Worm (Caenorhabditis elegans): Measurements from ENCODE around the gene F20B6.6.
A peak's percentile ranks its signal among the peaks of the same experiment; 100 is the strongest.
"Not testable (repeated sequence)": the region's sequence is repeated elsewhere in the genome, so short reads cannot be mapped to it uniquely, and the experiment has no call there.

The F20B6.6 gene

DNA sequence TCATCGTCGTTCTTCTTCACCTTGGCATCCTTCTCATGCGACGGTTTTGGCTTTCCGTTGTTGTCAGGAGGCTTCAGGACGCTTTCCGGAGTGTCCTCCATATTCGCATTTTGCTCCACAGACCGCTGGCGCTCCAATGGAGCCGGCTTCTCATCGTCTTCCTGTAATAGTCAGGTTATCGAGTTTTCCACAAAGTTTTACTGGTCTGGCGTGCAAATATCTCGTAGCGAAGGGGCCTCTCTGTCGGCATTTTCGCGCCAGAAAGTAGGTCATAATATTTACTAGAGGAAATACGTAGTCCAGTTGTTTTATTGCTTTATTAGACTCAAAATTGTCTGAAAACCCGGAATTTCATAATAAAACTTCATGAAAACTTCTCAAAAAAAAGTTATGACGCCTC, at the start of gene F20B6.6:
Gene F20B6.6 (minus strand): TSS at position 101 of the 400 bp plus-strand sequence.
- TF ChIP-seq ceh-9, ceh-30, lim-6 (tag; optimal IDR thresholded peaks at IDR 0.05): not testable (repeated sequence)

DNA sequence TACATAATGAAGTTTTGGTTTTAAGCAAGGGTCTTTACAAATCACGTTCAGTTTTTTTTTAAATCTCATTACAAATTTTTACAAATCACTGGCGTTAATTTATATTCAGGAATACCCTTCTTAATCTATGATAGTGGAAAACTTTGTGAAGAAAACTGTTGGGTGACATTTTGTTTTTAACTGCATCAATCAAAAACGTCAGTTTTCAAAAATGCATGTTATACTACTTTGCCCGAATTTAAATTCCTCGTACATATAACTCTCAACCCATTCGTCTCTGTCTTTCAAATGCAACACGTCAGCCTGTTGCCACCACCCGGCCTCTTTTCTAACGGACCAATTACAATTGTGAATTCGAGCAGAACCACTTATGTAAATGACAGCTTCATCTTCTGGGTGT, 46.9 kb upstream of the F20B6.6 start, which contains the start of gene hlh-13:
Gene hlh-13 (plus strand): TSS at position 301 of the 400 bp plus-strand sequence.
- TF ChIP-seq fkh-10 (GFP tag; optimal IDR thresholded peaks at IDR 0.05) (no peak), zip-5 (tag; optimal IDR thresholded peaks at IDR 0.05) (no peak), hlh-13 (GFP tag; optimal IDR thresholded peaks at IDR 0.05) (no peak), unc-42 (tag; optimal IDR thresholded peaks at IDR 0.05) (no peak), pqm-1 (tag; optimal IDR thresholded peaks at IDR 0.05) (no peak), Y22D7AL.16 (tag; optimal IDR thresholded peaks at IDR 0.05) (no peak), gmeb-2 (tag; optimal IDR thresholded peaks at IDR 0.05) (no peak), C38D4.7 (GFP tag; optimal IDR thresholded peaks at IDR 0.05) (no peak)

DNA sequence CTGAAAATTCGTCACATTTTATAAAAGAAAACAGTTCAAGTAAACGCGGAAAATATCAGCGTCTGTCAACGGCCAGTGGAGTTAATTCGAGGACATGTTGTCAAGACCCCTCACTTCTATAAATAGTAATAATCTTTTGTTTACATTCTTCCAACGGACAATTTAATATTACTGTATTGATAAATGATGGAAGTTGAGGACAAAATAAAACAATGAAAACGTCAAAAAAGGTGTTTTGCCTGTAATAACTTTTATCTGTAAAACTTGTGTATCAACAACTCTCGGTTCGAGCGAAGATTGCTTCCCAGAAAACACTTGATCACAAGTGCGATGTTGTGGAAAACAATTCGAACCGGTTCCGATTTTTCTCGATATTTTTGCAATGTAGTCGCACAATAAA, 46.4 kb upstream of the F20B6.6 start:
- no peak for TF ChIP-seq fkh-10 (GFP tag; optimal IDR thresholded peaks at IDR 0.05)
- no peak for TF ChIP-seq ceh-45 (GFP tag; IDR thresholded peaks at IDR 0.05)
- TF ChIP-seq pha-2 (tag; optimal IDR thresholded peaks at IDR 0.05): no peak
- TF ChIP-seq che-1 (tag; optimal IDR thresholded peaks at IDR 0.05): no peak
- no peak for TF ChIP-seq pqm-1 (tag; optimal IDR thresholded peaks at IDR 0.05)
- no peak for TF ChIP-seq lim-6 (tag; optimal IDR thresholded peaks at IDR 0.05)
- no peak for TF ChIP-seq unc-55 (GFP tag; optimal IDR thresholded peaks at IDR 0.05)
- TF ChIP-seq ceh-9 (tag; optimal IDR thresholded peaks at IDR 0.05): no peak
- no peak for TF ChIP-seq unc-3 (GFP tag; conservative IDR thresholded peaks at IDR 0.05)
- TF ChIP-seq unc-3 (tag; optimal IDR thresholded peaks at IDR 0.05): no peak
- no peak for TF ChIP-seq C08G9.2 (tag; optimal IDR thresholded peaks at IDR 0.05)
- TF ChIP-seq ceh-22 (tag; optimal IDR thresholded peaks at IDR 0.05): no peak
- TF ChIP-seq K09A11.1 (tag; optimal IDR thresholded peaks at IDR 0.05; ENCODE audit: insufficient read depth): no peak
- no peak for TF ChIP-seq rnt-1 (tag; optimal IDR thresholded peaks at IDR 0.05)
- TF ChIP-seq madf-2 (tag; optimal IDR thresholded peaks at IDR 0.05): no peak
- no peak for TF ChIP-seq mec-3 (tag; optimal IDR thresholded peaks at IDR 0.05; ENCODE audit: borderline replicate concordance)
- no peak for TF ChIP-seq pha-4 (tag; optimal IDR thresholded peaks at IDR 0.05)
- no peak for TF ChIP-seq F13H6.1 (tag; optimal IDR thresholded peaks at IDR 0.05)
- TF ChIP-seq hlh-13 (GFP tag; optimal IDR thresholded peaks at IDR 0.05): no peak
- TF ChIP-seq sox-2 (GFP tag; IDR thresholded peaks at IDR 0.05): no peak

DNA sequence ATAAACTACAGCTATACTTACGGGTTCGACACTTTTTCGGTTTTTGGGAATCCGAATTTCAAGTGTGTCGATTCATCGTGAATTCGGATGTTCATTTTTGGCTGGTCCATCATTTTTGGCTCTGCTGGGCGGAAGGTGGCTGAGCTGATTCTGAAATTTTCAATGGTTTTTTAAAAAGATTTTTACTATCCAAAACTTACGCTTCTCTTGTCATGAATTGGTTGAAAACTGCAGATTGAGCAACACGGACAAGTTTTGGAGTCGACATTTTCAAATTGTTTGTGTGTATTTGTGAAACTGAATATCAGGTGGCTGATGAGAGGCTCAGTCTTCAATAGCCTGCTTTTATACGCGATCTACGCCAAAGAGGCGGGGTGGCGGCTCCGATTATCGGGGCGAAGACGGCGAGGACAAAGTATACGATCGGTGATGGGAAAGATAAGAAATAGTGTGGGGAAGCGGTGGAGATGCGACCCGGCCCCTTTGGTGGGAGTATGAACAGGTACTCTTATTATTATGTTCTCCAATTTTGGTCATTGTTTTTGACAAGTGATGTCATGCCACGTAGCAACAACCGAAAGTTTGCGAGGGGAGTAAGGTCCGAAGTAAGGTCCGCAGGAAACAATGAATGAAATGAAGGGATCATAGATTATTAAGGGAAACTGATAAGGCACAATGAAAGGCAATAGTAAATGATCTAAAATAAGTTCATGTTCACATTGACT, 45.0 kb upstream of the F20B6.6 start, which contains the start of gene F48D6.4:
Gene F48D6.4 (minus strand): TSS at position 346 of the 725 bp plus-strand sequence.
- TF ChIP-seq fkh-10 (GFP tag; optimal IDR thresholded peaks at IDR 0.05) (no peak), elt-2 (tag; optimal IDR thresholded peaks at IDR 0.05) (peak; percentile 55)

DNA sequence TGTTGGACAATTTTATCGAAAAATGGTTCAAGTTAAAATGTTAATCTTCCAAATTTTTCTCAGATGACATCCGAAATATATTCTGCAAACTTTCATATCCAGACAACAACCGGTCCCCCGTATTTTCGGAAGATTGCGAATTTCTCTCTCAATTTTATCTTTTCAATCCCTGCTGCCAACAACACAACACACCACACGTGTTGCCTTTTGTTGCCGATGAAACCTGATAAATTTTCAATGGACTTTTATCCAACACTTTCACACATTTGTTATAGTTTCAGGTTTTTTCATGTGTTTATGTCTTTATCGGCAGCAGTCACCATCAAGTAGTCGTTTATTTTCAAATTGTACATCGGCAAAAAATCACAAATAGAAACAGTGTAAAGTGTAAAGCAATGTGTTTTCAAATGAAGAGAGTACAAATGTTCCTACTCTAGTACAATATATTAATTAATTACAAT, 44.3 kb upstream of the F20B6.6 start:
- no peak for TF ChIP-seq pax-1 (tag; optimal IDR thresholded peaks at IDR 0.05)
- no peak for TF ChIP-seq npax-4 (tag; optimal IDR thresholded peaks at IDR 0.05)
- TF ChIP-seq hlh-13 (GFP tag; optimal IDR thresholded peaks at IDR 0.05): no peak
- TF ChIP-seq unc-55 (GFP tag; optimal IDR thresholded peaks at IDR 0.05): no peak
- TF ChIP-seq ama-1 (optimal IDR thresholded peaks at IDR 0.05): no peak
- TF ChIP-seq unc-86 (tag; optimal IDR thresholded peaks at IDR 0.05): no peak
- TF ChIP-seq ttx-3 (tag; optimal IDR thresholded peaks at IDR 0.05): no peak
- no peak for TF ChIP-seq ref-2 (tag; optimal IDR thresholded peaks at IDR 0.05)
- no peak for TF ChIP-seq ahr-1 (tag; optimal IDR thresholded peaks at IDR 0.05)
- TF ChIP-seq eyg-1 (tag; optimal IDR thresholded peaks at IDR 0.05): no peak
- TF ChIP-seq F13H6.1 (tag; optimal IDR thresholded peaks at IDR 0.05): no peak
- no peak for TF ChIP-seq tbx-7 (tag; optimal IDR thresholded peaks at IDR 0.05)
- no peak for TF ChIP-seq nfya-1 (tag; optimal IDR thresholded peaks at IDR 0.05)
- no peak for TF ChIP-seq ceh-22 (tag; optimal IDR thresholded peaks at IDR 0.05)
- TF ChIP-seq unc-3 (GFP tag; conservative IDR thresholded peaks at IDR 0.05): no peak
- TF ChIP-seq unc-3 (tag; optimal IDR thresholded peaks at IDR 0.05): no peak
- TF ChIP-seq ceh-34 (tag; optimal IDR thresholded peaks at IDR 0.05): no peak
- no peak for TF ChIP-seq pha-4 (tag; optimal IDR thresholded peaks at IDR 0.05)
- TF ChIP-seq K09A11.1 (tag; optimal IDR thresholded peaks at IDR 0.05; ENCODE audit: insufficient read depth): no peak

Data from whole organism, late embryonic.